Fruit fly (Drosophila melanogaster): Measurements from ENCODE around the gene RpL27.
A peak's percentile ranks its signal among the peaks of the same experiment; 100 is the strongest.

The RpL27 gene

dm6 chr3R:25661531-25662193 lies 23.2 kb downstream of the RpL27 start, which contains the start of gene RASSF8 (continued):
- TF ChIP-seq ap (GFP tag; IDR thresholded peaks at IDR 0.05) = no peak
- peak; percentile 77 for TF ChIP-seq BEAF-32 (GFP tag; optimal IDR thresholded peaks at IDR 0.05)
- TF ChIP-seq CG18262 (tag; optimal IDR thresholded peaks at IDR 0.05) = peak; percentile 9
- TF ChIP-seq fd96Cb (tag; optimal IDR thresholded peaks at IDR 0.05) = peak; percentile 14
- TF ChIP-seq CG2120 (GFP tag; optimal IDR thresholded peaks at IDR 0.05) = peak; percentile 67
- peak; percentile 73 for TF ChIP-seq amos (GFP tag; IDR thresholded peaks at IDR 0.05; ENCODE audit: partially characterized antibody)
- peak; percentile 88 for TF ChIP-seq nerfin-1 (tag; optimal IDR thresholded peaks at IDR 0.05)
- TF ChIP-seq CG7963 (GFP tag; IDR thresholded peaks at IDR 0.05; ENCODE audit: partially characterized antibody) = peak; percentile 44; the same call in 1 of the 3 replicates
- peak; percentile 66 for TF ChIP-seq kni (GFP tag; optimal IDR thresholded peaks at IDR 0.05)
- TF ChIP-seq bbx (GFP tag; IDR thresholded peaks at IDR 0.05; ENCODE audit: partially characterized antibody) = peak; percentile 64
- TF ChIP-seq gt (GFP tag; IDR thresholded peaks at IDR 0.05) = no peak
- TF ChIP-seq ftz-f1 (GFP tag; optimal IDR thresholded peaks at IDR 0.05) = no peak
- TF ChIP-seq grau (tag; optimal IDR thresholded peaks at IDR 0.05) = no peak
- peak; percentile 52; the same call in 1 of the 3 replicates for TF ChIP-seq Doc3 (GFP tag; IDR thresholded peaks at IDR 0.05; ENCODE audit: partially characterized antibody)
- TF ChIP-seq BtbVII (GFP tag; optimal IDR thresholded peaks at IDR 0.05) = no peak
- TF ChIP-seq CG17829 (tag; optimal IDR thresholded peaks at IDR 0.05) = no peak
- TF ChIP-seq CG1832 (GFP tag; optimal IDR thresholded peaks at IDR 0.05) = no peak
- no peak for TF ChIP-seq Tbp (GFP tag; optimal IDR thresholded peaks at IDR 0.05)
- peak; percentile 10 for TF ChIP-seq tin (GFP tag; optimal IDR thresholded peaks at IDR 0.05)
- no peak for TF ChIP-seq yki (optimal IDR thresholded peaks at IDR 0.05)
- TF ChIP-seq CG14710 (tag; optimal IDR thresholded peaks at IDR 0.05) = peak; percentile 40
- peak; percentile 94 for TF ChIP-seq cg (GFP tag; optimal IDR thresholded peaks at IDR 0.05)
- TF ChIP-seq CG7928 (GFP tag; optimal IDR thresholded peaks at IDR 0.05) = peak; percentile 87
- TF ChIP-seq Neu2 (GFP tag; optimal IDR thresholded peaks at IDR 0.05; ENCODE audit: borderline replicate concordance) = no peak
- peak; percentile 8 to 45 for TF ChIP-seq dpn (GFP tag; optimal IDR thresholded peaks at IDR 0.05)
- TF ChIP-seq dmrt99B (tag; optimal IDR thresholded peaks at IDR 0.05) = no peak
- TF ChIP-seq CHES-1-like (GFP tag; optimal IDR thresholded peaks at IDR 0.05) = peak; percentile 21
- TF ChIP-seq CG7839 (tag; optimal IDR thresholded peaks at IDR 0.05) = no peak
- no peak for TF ChIP-seq CG18599 (GFP tag; optimal IDR thresholded peaks at IDR 0.05)
- TF ChIP-seq otp (GFP tag; IDR thresholded peaks at IDR 0.05) = no peak
- TF ChIP-seq MESR4 (GFP tag; optimal IDR thresholded peaks at IDR 0.05) = peak; percentile 88
- TF ChIP-seq gce (GFP tag; IDR thresholded peaks at IDR 0.05) = no peak
- no peak for TF ChIP-seq CG11695 (GFP tag; IDR thresholded peaks at IDR 0.05)
- TF ChIP-seq Med (GFP tag) = peak; percentile 79
- peak; percentile 46 for TF ChIP-seq CG32532 (GFP tag; IDR thresholded peaks at IDR 0.05)
- peak; percentile 1 for TF ChIP-seq CG13894 (tag; optimal IDR thresholded peaks at IDR 0.05)
- peak; percentile 39 for TF ChIP-seq pzg (GFP tag; optimal IDR thresholded peaks at IDR 0.05)
- no peak for TF ChIP-seq Optix (GFP tag; IDR thresholded peaks at IDR 0.05)
- peak; percentile 44 for TF ChIP-seq Xbp1 (GFP tag; optimal IDR thresholded peaks at IDR 0.05)
- TF ChIP-seq Sry-δ (GFP tag; optimal IDR thresholded peaks at IDR 0.05) = peak; percentile 77
- peak; percentile 43 for TF ChIP-seq Atf-2 (GFP tag; optimal IDR thresholded peaks at IDR 0.05)
- TF ChIP-seq CG14441 (GFP tag; IDR thresholded peaks at IDR 0.05) = 0 out of 2 replicates have a peak, but pooled peaks have one; percentile 47
- peak; percentile 18 for TF ChIP-seq ind (GFP tag; optimal IDR thresholded peaks at IDR 0.05)
- TF ChIP-seq MBD-R2 (GFP tag; IDR thresholded peaks at IDR 0.05) = peak; percentile 37; the same call in 1 of the 2 replicates
- no peak for TF ChIP-seq CG30020 (tag; optimal IDR thresholded peaks at IDR 0.05)
- TF ChIP-seq ac (GFP tag; optimal IDR thresholded peaks at IDR 0.05) = no peak
- no peak for TF ChIP-seq sens-2 (GFP tag; IDR thresholded peaks at IDR 0.05)
- no peak for TF ChIP-seq CG8089 (GFP tag; optimal IDR thresholded peaks at IDR 0.05)
- no peak for TF ChIP-seq CG9609 (GFP tag; optimal IDR thresholded peaks at IDR 0.05)

All from whole organism, embryonic.